Worm (Caenorhabditis elegans) whole organism, L4 larva: ENCODE measurements around the gene srm-4.

ENCODE experiments used
- F10B5.3 ChIP-seq: sonication (generic microtip); optimal IDR thresholded peaks from 2 replicates; lab custom pipeline; 2016; ENCODE audit warnings: mild to moderate bottlenecking, missing genetic modification characterization, missing compliant biosample characterization
- F44E2.7 ChIP-seq: fragments of 200-800 bp; sonication (Bioruptor generic); IDR thresholded peaks from 2 replicates; pipeline ENCODE4 v2.1.2; 2022; ENCODE audit warnings: missing genetic modification characterization, missing compliant biosample characterization
- T20F7.1 ChIP-seq: fragments of 200-800 bp; sonication (Bioruptor generic); optimal IDR thresholded peaks from 2 replicates; lab custom pipeline; 2018; ENCODE audit warnings: mild to moderate bottlenecking, missing genetic modification characterization, missing compliant biosample characterization
- Y5F2A.4 ChIP-seq: fragments of 200-800 bp; sonication (Bioruptor generic); optimal IDR thresholded peaks from 2 replicates; lab custom pipeline; 2018; ENCODE audit warnings: mild to moderate bottlenecking, missing genetic modification characterization, missing compliant biosample characterization
- aha-1 ChIP-seq: fragments of 150-350 bp; peaks from one replicate; lab custom pipeline; 2014; ENCODE audit warnings: missing biosample characterization, missing genetic modification characterization
- ama-1 ChIP-seq: fragments of 150-350 bp; optimal IDR thresholded peaks from 2 replicates; lab custom pipeline; 2014; ENCODE audit warnings: inconsistent platforms, mixed read lengths
- ceh-44 ChIP-seq: fragments of 200-800 bp; sonication (Bioruptor generic); IDR thresholded peaks from 2 replicates; pipeline ENCODE4 v1.3.6; 2022; ENCODE audit warnings: missing genetic modification reagents, missing genetic modification characterization, missing compliant biosample characterization
- ceh-62 ChIP-seq: sonication (generic microtip); optimal IDR thresholded peaks from 2 replicates; lab custom pipeline; 2017; ENCODE audit warnings: missing biosample characterization, missing genetic modification characterization
- daf-16 ChIP-seq, 3 experiments: sonication (generic microtip); optimal IDR thresholded peaks; 2 replicates each; lab custom pipeline; 2016 to 2017; ENCODE audit warnings: missing genetic modification characterization in 3 of 3, missing genetic modification reagents in 3 of 3, mild to moderate bottlenecking in 2 of 3, missing compliant biosample characterization in 2 of 3, missing biosample characterization in 1 of 3, moderate library complexity in 1 of 3
- daf-19 ChIP-seq: fragments of 200-800 bp; sonication (Bioruptor generic); conservative IDR thresholded peaks from 2 replicates; pipeline ENCODE4 v1.3.6; 2022; ENCODE audit warnings: missing genetic modification characterization, missing compliant biosample characterization
- daf-8 ChIP-seq: fragments of 200-800 bp; sonication (Bioruptor generic); IDR thresholded peaks from 2 replicates; pipeline ENCODE4 v1.3.6; 2022; ENCODE audit warnings: missing genetic modification characterization, missing compliant biosample characterization
- dmd-6 ChIP-seq: fragments of 200-800 bp; sonication (Bioruptor generic); IDR thresholded peaks from 2 replicates; pipeline ENCODE4 v1.3.6; 2022; ENCODE audit warnings: missing genetic modification reagents, missing genetic modification characterization, missing compliant biosample characterization
- dpl-1 ChIP-seq: fragments of 150-350 bp; optimal IDR thresholded peaks from 2 replicates; lab custom pipeline; 2014; ENCODE audit warnings: missing biosample characterization, missing genetic modification reagents, missing genetic modification characterization
- fkh-10 ChIP-seq: fragments of 150-350 bp; optimal IDR thresholded peaks from 2 replicates; lab custom pipeline; 2014; ENCODE audit warnings: missing biosample characterization, missing genetic modification reagents, missing genetic modification characterization
- hif-1 ChIP-seq, 2 experiments: sonication (generic microtip); optimal IDR thresholded peaks; 2 replicates each; lab custom pipeline; 2016 to 2017; ENCODE audit warnings: missing compliant biosample characterization in 2 of 2, missing genetic modification characterization in 2 of 2, missing genetic modification reagents in 2 of 2, missing genotype in 2 of 2, mild to moderate bottlenecking in 1 of 2
- hlh-11 ChIP-seq: fragments of 200-800 bp; sonication (Bioruptor generic); optimal IDR thresholded peaks from 2 replicates; lab custom pipeline; 2018; ENCODE audit warnings: mild to moderate bottlenecking, missing genetic modification characterization, missing compliant biosample characterization
- hlh-30 ChIP-seq: sonication (generic microtip); optimal IDR thresholded peaks from 2 replicates; lab custom pipeline; 2017; ENCODE audit warnings: antibody characterized with exemption, mild to moderate bottlenecking, missing genetic modification characterization, missing compliant biosample characterization; ENCODE audit not compliant: insufficient read depth
- hmg-1.1 ChIP-seq: fragments of 200-800 bp; sonication (Bioruptor generic); IDR thresholded peaks from 2 replicates; pipeline ENCODE4 v1.3.6; 2022; ENCODE audit warnings: missing genetic modification reagents, missing genetic modification characterization, missing compliant biosample characterization
- jun-1 ChIP-seq: fragments of 150-350 bp; optimal IDR thresholded peaks from 2 replicates; lab custom pipeline; 2014; ENCODE audit warnings: missing biosample characterization, missing genetic modification reagents, missing genetic modification characterization
- lin-13 ChIP-seq: fragments of 150-350 bp; optimal IDR thresholded peaks from 2 replicates; lab custom pipeline; 2014; ENCODE audit warnings: missing biosample characterization, missing genetic modification reagents, missing genetic modification characterization
- lin-38 ChIP-seq: fragments of 200-800 bp; sonication (Bioruptor generic); IDR thresholded peaks from 2 replicates; pipeline ENCODE4 v1.3.6; 2022; ENCODE audit warnings: missing genetic modification reagents, missing genetic modification characterization, missing compliant biosample characterization
- lsy-2 ChIP-seq, 2 experiments: fragments of 150-350 bp in 1 of 2; sonication (generic microtip) in 1 of 2; optimal IDR thresholded peaks; 2 replicates each; lab custom pipeline; 2014 to 2017; ENCODE audit warnings: missing biosample characterization in 2 of 2, missing genetic modification characterization in 2 of 2
- madf-5 ChIP-seq, 2 experiments: fragments of 200-800 bp; sonication (Bioruptor generic); IDR thresholded peaks; 2 replicates each; pipeline ENCODE4 v1.3.6; 2022; ENCODE audit warnings: missing compliant biosample characterization in 2 of 2, missing genetic modification characterization in 2 of 2
- madf-9 ChIP-seq: fragments of 200-800 bp; sonication (Bioruptor generic); conservative IDR thresholded peaks from 2 replicates; pipeline ENCODE4 v1.3.6; 2022; ENCODE audit warnings: missing genetic modification reagents, missing genetic modification characterization, missing compliant biosample characterization
- mdl-1 ChIP-seq, 2 experiments: fragments of 150-350 bp in 1 of 2; sonication (generic microtip) in 1 of 2; optimal IDR thresholded peaks; 2 replicates each; lab custom pipeline; 2014 to 2017; ENCODE audit warnings: missing biosample characterization in 2 of 2, missing genetic modification characterization in 2 of 2
- mdt-29 ChIP-seq: fragments of 200-800 bp; sonication (Bioruptor generic); IDR thresholded peaks from 2 replicates; pipeline ENCODE4 v1.3.6; 2022; ENCODE audit warnings: missing genetic modification reagents, missing genetic modification characterization, missing compliant biosample characterization
- mes-2 ChIP-seq: sonication (generic microtip); optimal IDR thresholded peaks from 2 replicates; lab custom pipeline; 2016; ENCODE audit warnings: missing genotype, mild to moderate bottlenecking, missing genetic modification characterization, missing compliant biosample characterization; ENCODE audit not compliant: poor library complexity, severe bottlenecking
- nhr-237 ChIP-seq: sonication (generic microtip); optimal IDR thresholded peaks from 2 replicates; lab custom pipeline; 2017; ENCODE audit warnings: missing biosample characterization, missing genetic modification characterization
- nhr-25 ChIP-seq: sonication (generic microtip); optimal IDR thresholded peaks from 2 replicates; lab custom pipeline; 2017; ENCODE audit warnings: missing genetic modification characterization, mild to moderate bottlenecking, missing compliant biosample characterization, antibody characterized with exemption, moderate library complexity, borderline replicate concordance; ENCODE audit not compliant: insufficient read depth
- nhr-28 ChIP-seq: fragments of 150-350 bp; optimal IDR thresholded peaks from 2 replicates; lab custom pipeline; 2014; ENCODE audit warnings: missing biosample characterization, missing genetic modification characterization
- nhr-41 ChIP-seq: fragments of 200-800 bp; sonication (Bioruptor generic); IDR thresholded peaks from 2 replicates; pipeline ENCODE4 v1.3.6; 2022; ENCODE audit warnings: missing genetic modification reagents, missing genetic modification characterization, missing compliant biosample characterization
- nhr-48 ChIP-seq: sonication (generic microtip); optimal IDR thresholded peaks from 2 replicates; lab custom pipeline; 2016; ENCODE audit warnings: mild to moderate bottlenecking, missing genetic modification characterization, missing compliant biosample characterization
- nhr-77 ChIP-seq: fragments of 150-350 bp; optimal IDR thresholded peaks from 2 replicates; lab custom pipeline; 2014; ENCODE audit warnings: missing biosample characterization, missing genetic modification characterization
- pha-4 ChIP-seq, 2 experiments: fragments of 150-350 bp in 1 of 2; fragments of 200-800 bp in 1 of 2; sonication (Bioruptor generic) in 1 of 2; IDR thresholded peaks in 1 of 2; optimal IDR thresholded peaks in 1 of 2; 2 replicates each; pipeline versions ENCODE4 v1.3.6 to Lab custom; 2014 to 2022; ENCODE audit warnings: missing genetic modification characterization in 2 of 2, missing genetic modification reagents in 2 of 2, missing biosample characterization in 1 of 2, missing compliant biosample characterization in 1 of 2
- pqm-1 ChIP-seq: sonication (generic microtip); optimal IDR thresholded peaks from 2 replicates; lab custom pipeline; 2017; ENCODE audit warnings: missing biosample characterization, missing genetic modification characterization
- rbr-2 ChIP-seq: sonication (generic microtip); optimal IDR thresholded peaks from 2 replicates; lab custom pipeline; 2016; ENCODE audit warnings: missing genotype, missing genetic modification characterization, missing compliant biosample characterization
- saeg-2 ChIP-seq: fragments of 200-800 bp; sonication (Bioruptor generic); IDR thresholded peaks from 2 replicates; pipeline ENCODE4 v1.3.6; 2022; ENCODE audit warnings: missing genetic modification reagents, missing genetic modification characterization, missing compliant biosample characterization
- snpc-4 ChIP-seq: fragments of 150-350 bp; optimal IDR thresholded peaks from 2 replicates; lab custom pipeline; 2014; ENCODE audit warnings: missing biosample characterization, missing genetic modification characterization
- tag-97 ChIP-seq: fragments of 200-800 bp; sonication (Bioruptor generic); IDR thresholded peaks from 2 replicates; pipeline ENCODE4 v1.3.6; 2022; ENCODE audit warnings: missing genetic modification characterization, missing compliant biosample characterization
- unc-130 ChIP-seq: sonication (generic microtip); optimal IDR thresholded peaks from 2 replicates; lab custom pipeline; 2016; ENCODE audit warnings: missing genetic modification reagents, missing genetic modification characterization, missing compliant biosample characterization
- unc-39 ChIP-seq: sonication (generic microtip); optimal IDR thresholded peaks from 2 replicates; lab custom pipeline; 2017; ENCODE audit warnings: missing biosample characterization, missing genetic modification characterization
- vab-7 ChIP-seq: fragments of 200-800 bp; sonication (Bioruptor generic); IDR thresholded peaks from 2 replicates; pipeline ENCODE4 v1.3.6; 2022; ENCODE audit warnings: missing genetic modification reagents, missing genetic modification characterization, missing compliant biosample characterization
- zip-2 ChIP-seq: fragments of 150-350 bp; optimal IDR thresholded peaks from 2 replicates; lab custom pipeline; 2014; ENCODE audit warnings: missing biosample characterization, missing genetic modification characterization
- ztf-7 ChIP-seq: fragments of 150-350 bp; optimal IDR thresholded peaks from 2 replicates; lab custom pipeline; 2014; ENCODE audit warnings: missing biosample characterization, missing genetic modification characterization

srm-4 gene

DNA sequence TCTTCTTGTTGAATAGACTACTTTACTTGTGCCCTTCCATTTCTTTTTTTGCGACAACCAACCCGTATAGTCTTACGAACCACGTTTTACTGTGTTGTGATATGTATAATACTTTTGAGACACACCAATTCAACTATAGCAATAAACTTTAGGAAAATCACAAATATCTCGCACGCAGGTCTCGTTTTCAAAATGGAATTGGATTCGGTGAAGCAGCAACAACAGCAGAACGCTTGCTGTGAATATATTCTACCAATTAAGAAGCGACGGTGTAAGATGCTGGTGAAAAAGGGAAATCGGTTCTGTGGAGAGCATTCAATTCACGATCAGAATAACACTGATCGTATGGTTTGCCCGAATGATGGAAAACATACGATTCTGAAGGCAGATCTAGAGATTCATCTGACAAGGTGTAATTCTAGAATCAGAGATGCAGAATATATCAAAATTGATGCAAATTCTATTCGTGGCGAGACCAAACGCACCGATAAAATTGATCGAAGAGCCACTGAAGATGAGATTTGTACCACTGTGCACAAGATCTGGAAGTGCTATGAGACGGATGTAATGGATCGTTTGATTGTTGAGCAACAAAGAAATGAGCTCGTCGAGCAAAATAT, 21.2 kb downstream of the srm-4 start, which contains the start of gene Y49A3A.3 (continued):
- peak; percentile 7 for TF ChIP-seq lin-13 (GFP tag; lab: Kevin White, UChicago)
- TF ChIP-seq ztf-7 (tag; lab: Kevin White, UChicago), result no peak
- TF ChIP-seq jun-1 (tag; lab: Kevin White, UChicago), result no peak
- TF ChIP-seq daf-8 (GFP tag; lab: Robert Waterston, UW), result no peak
- peak; percentile 49; the same call in 1 of the 2 replicates for TF ChIP-seq vab-7 (GFP tag; lab: Robert Waterston, UW)
- TF ChIP-seq hmg-1.1 (GFP tag; lab: Robert Waterston, UW), result peak; percentile 37; the same call in 1 of the 2 replicates
- TF ChIP-seq mdt-29 (GFP tag; lab: Robert Waterston, UW), result no peak; the same call in 1 of the 2 replicates
- TF ChIP-seq ceh-44 (GFP tag; lab: Robert Waterston, UW), result no peak
- TF ChIP-seq madf-9 (GFP tag; lab: Robert Waterston, UW), result peak; percentile 30; the same call in 1 of the 2 replicates
- TF ChIP-seq unc-39, result no peak
- TF ChIP-seq hlh-11 (tag; lab: Kevin White, UChicago), result peak; percentile 55
- no peak for TF ChIP-seq pqm-1 (tag; lab: Kevin White, UChicago)
- TF ChIP-seq aha-1, result peak; percentile 94
- TF ChIP-seq daf-16 (GFP tag; optimal IDR thresholded peaks at IDR 0.05; lab: Kevin White, UChicago), result peak in 1 of 2 experiments; percentile 28
- peak; percentile 61 for TF ChIP-seq daf-16 (tag; optimal IDR thresholded peaks at IDR 0.05; lab: Kevin White, UChicago)
- TF ChIP-seq F44E2.7 (GFP tag; lab: Robert Waterston, UW), result no peak
- no peak for TF ChIP-seq rbr-2 (tag; lab: Kevin White, UChicago)
- TF ChIP-seq snpc-4 (tag; lab: Kevin White, UChicago), result no peak
- TF ChIP-seq mes-2 (tag; lab: Kevin White, UChicago), result peak; percentile 31
- peak; percentile 62 for TF ChIP-seq Y5F2A.4 (GFP tag; lab: Kevin White, UChicago)
- TF ChIP-seq madf-5 (GFP tag; IDR thresholded peaks at IDR 0.05; lab: Robert Waterston, UW), result 0 out of 4 replicates have a peak, but pooled peaks have one; percentile 3 to 18
- no peak for TF ChIP-seq nhr-41 (GFP tag; lab: Robert Waterston, UW)
- peak; percentile 58 for TF ChIP-seq nhr-237 (tag; lab: Kevin White, UChicago)
- peak; percentile 57 for TF ChIP-seq nhr-48 (tag; lab: Kevin White, UChicago)

DNA sequence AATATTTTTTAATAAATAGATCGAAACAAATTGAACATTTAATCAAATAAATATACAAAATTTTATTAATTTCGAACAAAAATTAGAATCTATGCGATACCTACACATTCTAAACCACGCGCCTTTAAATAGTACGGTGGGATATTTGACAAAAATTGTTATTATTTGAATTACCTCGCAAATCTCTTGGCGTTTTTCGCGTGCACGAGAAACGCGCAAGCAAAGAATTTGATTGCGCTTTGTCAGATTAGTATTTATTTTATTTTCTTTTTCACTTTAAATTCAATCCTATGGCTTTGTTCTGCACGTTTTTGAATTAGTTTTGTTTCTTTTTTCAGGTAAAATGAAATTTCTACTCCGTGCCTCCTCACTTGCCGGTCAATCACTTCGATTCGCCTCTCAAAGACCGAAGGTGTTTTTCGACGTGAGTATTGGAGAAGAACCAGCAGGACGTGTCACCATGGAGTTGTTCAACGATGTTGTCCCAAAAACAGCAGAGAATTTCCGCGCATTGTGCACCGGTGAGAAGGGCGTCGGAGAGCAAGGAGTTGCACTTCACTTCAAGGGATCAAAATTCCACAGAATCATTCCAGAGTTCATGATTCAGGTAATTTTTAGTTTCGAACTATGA, 22.6 kb downstream of the srm-4 start, which contains the start of gene cyn-1:
cyn-1 (plus strand) TSS at position 339 of the 631 bp plus-strand sequence.
- no peak for TF ChIP-seq F44E2.7 (GFP tag; lab: Robert Waterston, UW)
- peak; percentile 52 for TF ChIP-seq hlh-30 (tag; lab: Kevin White, UChicago)
- TF ChIP-seq dpl-1, result peak; percentile 97
- peak; percentile 24 for TF ChIP-seq nhr-48 (tag; lab: Kevin White, UChicago)
- TF ChIP-seq nhr-25 (tag; lab: Kevin White, UChicago), result peak; percentile 25
- TF ChIP-seq fkh-10, result peak; percentile 69
- peak; percentile 49; the same call in 1 of the 2 replicates for TF ChIP-seq pha-4 (GFP tag; IDR thresholded peaks at IDR 0.05; lab: Robert Waterston, UW)
- TF ChIP-seq pha-4 (tag; optimal IDR thresholded peaks at IDR 0.05; lab: Kevin White, UChicago), result peak; percentile 72
- TF ChIP-seq daf-16 (GFP tag; optimal IDR thresholded peaks at IDR 0.05; lab: Kevin White, UChicago), result no peak
- TF ChIP-seq daf-16 (tag; optimal IDR thresholded peaks at IDR 0.05; lab: Kevin White, UChicago), result peak; percentile 20
- TF ChIP-seq ama-1, result peak; percentile 10
- TF ChIP-seq daf-19 (GFP tag; lab: Robert Waterston, UW), result no peak
- peak; percentile 54 for TF ChIP-seq nhr-77
- TF ChIP-seq ceh-62 (tag; lab: Kevin White, UChicago), result no peak
- peak; percentile 53 for TF ChIP-seq ztf-7 (tag; lab: Kevin White, UChicago)
- peak; percentile 51 for TF ChIP-seq nhr-28 (tag; lab: Kevin White, UChicago)
- TF ChIP-seq saeg-2 (GFP tag; lab: Robert Waterston, UW), result no peak
- peak in 1 of 2 experiments; percentile 25 for TF ChIP-seq hif-1 (tag; optimal IDR thresholded peaks at IDR 0.05; lab: Kevin White, UChicago)
- peak; percentile 84 for TF ChIP-seq lin-38
- peak; percentile 41 for TF ChIP-seq unc-130 (GFP tag; lab: Kevin White, UChicago)
- peak in 1 of 2 experiments; percentile 20 for TF ChIP-seq mdl-1 (tag; optimal IDR thresholded peaks at IDR 0.05; lab: Kevin White, UChicago)
- peak in 1 of 2 experiments; percentile 93 for TF ChIP-seq lsy-2 (tag; optimal IDR thresholded peaks at IDR 0.05; lab: Kevin White, UChicago)
- peak; percentile 55; the same call in 1 of the 2 replicates for TF ChIP-seq dmd-6 (GFP tag; lab: Robert Waterston, UW)
- TF ChIP-seq aha-1, result peak; percentile 31
- TF ChIP-seq F10B5.3 (tag; lab: Kevin White, UChicago), result peak; percentile 40
- peak; percentile 93 for TF ChIP-seq mes-2 (tag; lab: Kevin White, UChicago)
- no peak for TF ChIP-seq tag-97 (GFP tag; lab: Robert Waterston, UW)
- TF ChIP-seq rbr-2 (tag; lab: Kevin White, UChicago), result peak; percentile 73
- TF ChIP-seq T20F7.1 (GFP tag; lab: Kevin White, UChicago), result peak; percentile 72
- TF ChIP-seq zip-2 (tag; lab: Kevin White, UChicago), result peak; percentile 38
